Worm (Caenorhabditis elegans) whole organism, midembryonic: Measurements from ENCODE around the gene exc-9.

Experiments
- T22C8.4 ChIP-seq: fragments of 200-800 bp; sonication (Bioruptor generic); IDR thresholded peaks from 2 replicates; pipeline ENCODE4 v1.3.6; 2022; ENCODE audit warnings: missing genetic modification characterization, missing compliant biosample characterization
- cog-1 ChIP-seq: sonication (generic microtip); optimal IDR thresholded peaks from 2 replicates; lab custom pipeline; 2016; ENCODE audit warnings: missing genetic modification characterization, missing compliant biosample characterization
- flt-1 ChIP-seq: fragments of 200-800 bp; sonication (Bioruptor generic); IDR thresholded peaks from 2 replicates; pipeline ENCODE4 v1.3.6; 2022; ENCODE audit warnings: missing genetic modification characterization, missing compliant biosample characterization
- klf-2 ChIP-seq: fragments of 200-800 bp; sonication (Bioruptor generic); conservative IDR thresholded peaks from 2 replicates; pipeline ENCODE4 v1.3.6; 2022; ENCODE audit warnings: missing genetic modification reagents, missing genetic modification characterization, missing compliant biosample characterization
- med-1 ChIP-seq: sonication (generic microtip); optimal IDR thresholded peaks from 2 replicates; lab custom pipeline; 2017; ENCODE audit warnings: missing genetic modification characterization, mild to moderate bottlenecking, missing compliant biosample characterization, antibody characterized with exemption, missing genetic modification reagents; ENCODE audit not compliant: insufficient read depth
- ref-1 ChIP-seq: fragments of 200-800 bp; sonication (Bioruptor generic); conservative IDR thresholded peaks from 2 replicates; pipeline ENCODE4 v1.3.6; 2022; ENCODE audit warnings: missing genetic modification reagents, missing genetic modification characterization, missing compliant biosample characterization
- tab-1 ChIP-seq: fragments of 200-800 bp; sonication (Bioruptor generic); IDR thresholded peaks from 2 replicates; pipeline ENCODE4 v1.3.6; 2022; ENCODE audit warnings: missing genetic modification characterization, missing compliant biosample characterization
- ztf-23 ChIP-seq: fragments of 200-800 bp; sonication (Bioruptor generic); IDR thresholded peaks from 2 replicates; pipeline ENCODE4 v1.3.6; 2022; ENCODE audit warnings: missing genetic modification reagents, missing genetic modification characterization, missing compliant biosample characterization
- ztf-29 ChIP-seq: fragments of 200-800 bp; sonication (Bioruptor generic); IDR thresholded peaks from 2 replicates; pipeline ENCODE4 v1.3.6; 2022; ENCODE audit warnings: missing genetic modification reagents, missing genetic modification characterization, missing compliant biosample characterization

exc-9 gene

ce11 chrIV:7940919-7941318 lies at the start of gene exc-9:
TSS of gene exc-9 (minus strand) at chrIV:7941019.
- TF ChIP-seq ref-1 (no peak), T22C8.4 (GFP tag; lab: Robert Waterston, UW) (no peak), ztf-23 (GFP tag; lab: Robert Waterston, UW) (no peak), tab-1 (no peak), med-1 (no peak)

ce11 chrIV:7988385-7988784 lies 47.6 kb upstream of the exc-9 start, which contains the start of gene col-115:
TSS of gene col-115 (plus strand) at chrIV:7988685.
- TF ChIP-seq flt-1 (no peak), cog-1 (tag; lab: Kevin White, UChicago) (no peak)

- no peak for TF ChIP-seq flt-1
- no peak for TF ChIP-seq ztf-29 (GFP tag; lab: Robert Waterston, UW)
- TF ChIP-seq cog-1 (tag; lab: Kevin White, UChicago) = no peak
- TF ChIP-seq med-1 = no peak
- TF ChIP-seq ref-1 = no peak
- TF ChIP-seq ztf-23 (GFP tag; lab: Robert Waterston, UW) = no peak
- no peak for TF ChIP-seq T22C8.4 (GFP tag; lab: Robert Waterston, UW)
- no peak for TF ChIP-seq klf-2 (GFP tag; lab: Robert Waterston, UW)
- no peak for TF ChIP-seq tab-1
Measured at ce11 chrIV:7987083-7987482, 46.3 kb upstream of the exc-9 start, which contains the start of gene mec-17. TSS of gene mec-17 (minus strand) at chrIV:7987183.

- TF ChIP-seq med-1 (no peak), ztf-23 (GFP tag; lab: Robert Waterston, UW) (no peak), cog-1 (tag; lab: Kevin White, UChicago) (no peak), flt-1 (no peak), tab-1 (no peak), klf-2 (GFP tag; lab: Robert Waterston, UW) (no peak), ztf-29 (GFP tag; lab: Robert Waterston, UW) (no peak), ref-1 (no peak), T22C8.4 (GFP tag; lab: Robert Waterston, UW) (no peak)
Measured at ce11 chrIV:7985737-7986136, 44.9 kb upstream of the exc-9 start.

ce11 chrIV:7983728-7984346 lies 43.0 kb upstream of the exc-9 start:
- TF ChIP-seq klf-2 (GFP tag; lab: Robert Waterston, UW) (no peak), flt-1 (0 out of 2 replicates have a peak, but pooled peaks have one; percentile 11)

- no peak for TF ChIP-seq klf-2 (GFP tag; lab: Robert Waterston, UW)
Measured at ce11 chrIV:7983021-7983420, 42.2 kb upstream of the exc-9 start.

- TF ChIP-seq cog-1 (tag; lab: Kevin White, UChicago) (peak; percentile 20), ref-1 (no peak)
Measured at ce11 chrIV:7982024-7982576, 41.3 kb upstream of the exc-9 start, which contains the start of gene arf-5. TSS of gene arf-5 (plus strand) at chrIV:7982526.

ce11 chrIV:7979588-7979987 lies 38.8 kb upstream of the exc-9 start, which contains the start of gene unc-24:
TSS of gene unc-24 (plus strand) at chrIV:7979870.
- no peak for TF ChIP-seq klf-2 (GFP tag; lab: Robert Waterston, UW)
- no peak for TF ChIP-seq ztf-29 (GFP tag; lab: Robert Waterston, UW)
- TF ChIP-seq med-1 = no peak
- no peak for TF ChIP-seq ztf-23 (GFP tag; lab: Robert Waterston, UW)
- no peak for TF ChIP-seq tab-1
- no peak for TF ChIP-seq ref-1
- no peak for TF ChIP-seq flt-1
- no peak for TF ChIP-seq T22C8.4 (GFP tag; lab: Robert Waterston, UW)
- TF ChIP-seq cog-1 (tag; lab: Kevin White, UChicago) = no peak

ce11 chrIV:7977452-7977940 lies 36.7 kb upstream of the exc-9 start, which contains the start of gene ora-1:
TSS of gene ora-1 (plus strand) at chrIV:7977890.
- TF ChIP-seq tab-1 (no peak), flt-1 (no peak), med-1 (no peak), ztf-23 (GFP tag; lab: Robert Waterston, UW) (no peak), T22C8.4 (GFP tag; lab: Robert Waterston, UW) (no peak), klf-2 (GFP tag; lab: Robert Waterston, UW) (no peak), ztf-29 (GFP tag; lab: Robert Waterston, UW) (no peak), ref-1 (no peak), cog-1 (tag; lab: Kevin White, UChicago) (no peak)

- TF ChIP-seq ref-1 (no peak), ztf-23 (GFP tag; lab: Robert Waterston, UW) (no peak), flt-1 (no peak), cog-1 (tag; lab: Kevin White, UChicago) (no peak), ztf-29 (GFP tag; lab: Robert Waterston, UW) (no peak), tab-1 (no peak), T22C8.4 (GFP tag; lab: Robert Waterston, UW) (no peak), med-1 (no peak), klf-2 (GFP tag; lab: Robert Waterston, UW) (no peak)
Measured at ce11 chrIV:7976210-7976609, 35.4 kb upstream of the exc-9 start, which contains the start of gene F57H12.6. TSS of gene F57H12.6 (minus strand) at chrIV:7976310.

ce11 chrIV:7967006-7967405 lies 26.2 kb upstream of the exc-9 start, which contains the start of gene F57H12.5:
TSS of gene F57H12.5 (plus strand) at chrIV:7967306.
- TF ChIP-seq klf-2 (GFP tag; lab: Robert Waterston, UW) (no peak), tab-1 (no peak), flt-1 (no peak), ztf-29 (GFP tag; lab: Robert Waterston, UW) (no peak), T22C8.4 (GFP tag; lab: Robert Waterston, UW) (no peak), ztf-23 (GFP tag; lab: Robert Waterston, UW) (no peak), ref-1 (no peak), med-1 (no peak), cog-1 (tag; lab: Kevin White, UChicago) (no peak)
